Worm (Caenorhabditis elegans) whole organism, L4/young adult: ENCODE measurements around the gene egas-2.

Source experiments
- W03F9.2 ChIP-seq: fragments of 150-350 bp; optimal IDR thresholded peaks from 2 replicates; lab custom pipeline; 2014; ENCODE audit warnings: missing biosample characterization, missing genetic modification characterization
- him-1 ChIP-seq: sonication (generic microtip); optimal IDR thresholded peaks from 2 replicates; lab custom pipeline; 2016; ENCODE audit warnings: missing genotype, missing genetic modification reagents, missing genetic modification characterization, missing compliant biosample characterization

DNA sequence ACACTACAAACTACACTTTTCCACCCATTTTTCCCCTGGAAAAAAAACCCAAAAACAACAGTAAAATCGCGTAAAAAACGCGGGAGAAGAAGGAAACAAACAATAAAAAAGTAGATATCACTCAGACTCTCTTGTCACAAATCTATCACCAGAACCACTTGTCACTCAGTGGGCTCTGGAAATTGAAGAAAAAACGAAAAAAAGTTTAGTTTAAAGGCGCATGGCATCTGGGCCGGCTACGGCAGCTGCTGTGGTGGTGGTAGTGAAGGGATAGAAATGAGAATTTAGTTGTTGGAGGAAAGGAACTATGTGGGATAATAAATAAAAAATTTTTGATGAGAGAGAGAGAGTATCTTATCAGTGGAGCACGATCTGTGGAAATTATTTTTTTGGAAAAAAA, 22.7 kb upstream of the egas-2 start:
- no peak for TF ChIP-seq him-1 (tag; lab: Kevin White, UChicago)
- TF ChIP-seq W03F9.2: no peak
